Worm (Caenorhabditis elegans) whole organism, L2 larva: ENCODE results near the gene lite-1.

ENCODE experiments used
- R02D3.7 ChIP-seq: fragments of 150-350 bp; optimal IDR thresholded peaks from 2 replicates; lab custom pipeline; 2014; ENCODE audit warnings: missing biosample characterization, missing genetic modification characterization
- ama-1 ChIP-seq: fragments of 150-350 bp; optimal IDR thresholded peaks from 2 replicates; lab custom pipeline; 2018; ENCODE audit warnings: inconsistent platforms
- dmd-4 ChIP-seq: sonication (generic microtip); optimal IDR thresholded peaks from 2 replicates; lab custom pipeline; 2017; ENCODE audit warnings: missing biosample characterization, missing genetic modification characterization
- elt-3 ChIP-seq: sonication (generic microtip); optimal IDR thresholded peaks from 2 replicates; lab custom pipeline; 2017; ENCODE audit warnings: missing biosample characterization, missing genetic modification characterization
- fos-1 ChIP-seq: fragments of 150-350 bp; optimal IDR thresholded peaks from 2 replicates; lab custom pipeline; 2014; ENCODE audit warnings: missing biosample characterization, missing genetic modification characterization
- gmeb-1 ChIP-seq: fragments of 150-350 bp; optimal IDR thresholded peaks from 2 replicates; lab custom pipeline; 2014; ENCODE audit warnings: missing biosample characterization, missing genetic modification characterization
- nhr-237 ChIP-seq: fragments of 150-350 bp; optimal IDR thresholded peaks from 2 replicates; lab custom pipeline; 2014; ENCODE audit warnings: missing biosample characterization, missing genetic modification characterization
- nhr-6 ChIP-seq: fragments of 150-350 bp; optimal IDR thresholded peaks from 2 replicates; lab custom pipeline; 2014; ENCODE audit warnings: missing biosample characterization, missing genetic modification characterization
- nhr-77 ChIP-seq: fragments of 150-350 bp; optimal IDR thresholded peaks from 2 replicates; lab custom pipeline; 2014; ENCODE audit warnings: missing biosample characterization, missing genetic modification characterization
- snpc-4 ChIP-seq: fragments of 150-350 bp; optimal IDR thresholded peaks from 2 replicates; lab custom pipeline; 2014; ENCODE audit warnings: missing biosample characterization, missing genetic modification characterization
- unc-39 ChIP-seq: fragments of 150-350 bp; optimal IDR thresholded peaks from 2 replicates; lab custom pipeline; 2014; ENCODE audit warnings: missing biosample characterization, missing genetic modification characterization
- zag-1 ChIP-seq: fragments of 150-350 bp; optimal IDR thresholded peaks from 2 replicates; lab custom pipeline; 2014; ENCODE audit warnings: missing biosample characterization, missing genetic modification characterization
- ztf-11 ChIP-seq: sonication (generic microtip); optimal IDR thresholded peaks from 2 replicates; lab custom pipeline; 2017; ENCODE audit warnings: missing biosample characterization, missing genetic modification characterization
- ztf-4 ChIP-seq: fragments of 150-350 bp; optimal IDR thresholded peaks from 2 replicates; lab custom pipeline; 2014; ENCODE audit warnings: missing biosample characterization, missing genetic modification characterization

- TF ChIP-seq ztf-11 (tag; lab: Kevin White, UChicago) (no peak), elt-3 (tag; lab: Kevin White, UChicago) (no peak), R02D3.7 (no peak), ztf-4 (tag; lab: Kevin White, UChicago) (no peak), zag-1 (tag; lab: Kevin White, UChicago) (no peak), snpc-4 (tag; lab: Kevin White, UChicago) (no peak), nhr-6 (no peak), ama-1 (lab: Kevin White, UChicago) (no peak), nhr-77 (tag; lab: Kevin White, UChicago) (no peak), fos-1 (tag; lab: Kevin White, UChicago) (no peak), nhr-237 (tag; lab: Kevin White, UChicago) (no peak), unc-39 (tag; lab: Kevin White, UChicago) (no peak), gmeb-1 (tag; lab: Kevin White, UChicago) (no peak), dmd-4 (tag; lab: Kevin White, UChicago) (no peak)
Measured at ce11 chrX:6187848-6188247, 42.7 kb downstream of the lite-1 start, which contains the start of gene T13C5.10.
